Worm (Caenorhabditis elegans) whole organism, L1 larva: ENCODE data around the gene twk-39.

Experiments used
- ama-1 ChIP-seq: fragments of 150-350 bp; optimal IDR thresholded peaks from 2 replicates; lab custom pipeline; 2014
- efl-1 ChIP-seq, 4 experiments: fragments of 150-350 bp; optimal IDR thresholded peaks in 3 of 4; peaks in 1 of 4; 1 replicate in 1 of 4; 2 replicates in 3 of 4; lab custom pipeline; 2014; ENCODE audit warnings: missing biosample characterization in 2 of 4, missing genetic modification characterization in 2 of 4, missing genetic modification reagents in 2 of 4
- lin-15B ChIP-seq: fragments of 150-350 bp; sonication (generic microtip); optimal IDR thresholded peaks from 3 replicates; lab custom pipeline; 2014; ENCODE audit warnings: missing biosample characterization, missing genetic modification characterization
- nhr-28 ChIP-seq: fragments of 150-350 bp; optimal IDR thresholded peaks from 2 replicates; lab custom pipeline; 2014; ENCODE audit warnings: missing biosample characterization, missing genetic modification characterization
- skn-1 ChIP-seq: fragments of 150-350 bp; optimal IDR thresholded peaks from 2 replicates; lab custom pipeline; 2014; ENCODE audit warnings: missing biosample characterization, missing genetic modification characterization
- unc-130 ChIP-seq: fragments of 150-350 bp; optimal IDR thresholded peaks from 2 replicates; lab custom pipeline; 2017; ENCODE audit warnings: missing biosample characterization, missing genetic modification characterization, inconsistent platforms
- zag-1 ChIP-seq: fragments of 150-350 bp; optimal IDR thresholded peaks from 2 replicates; lab custom pipeline; 2014; ENCODE audit warnings: missing biosample characterization, missing genetic modification characterization

ce11 chrIII:11795448-11795847 is at the start of gene twk-39:
- TF ChIP-seq zag-1 (tag; lab: Kevin White, UChicago): no peak
- TF ChIP-seq unc-130 (tag; lab: Kevin White, UChicago): no peak
- no peak for TF ChIP-seq skn-1 (tag; lab: Kevin White, UChicago)
- TF ChIP-seq ama-1 (lab: Kevin White, UChicago): no peak
- TF ChIP-seq efl-1 (optimal IDR thresholded peaks at IDR 0.05; lab: Kevin White, UChicago): no peak
- no peak for TF ChIP-seq efl-1 (GFP tag; optimal IDR thresholded peaks at IDR 0.05 in 1 of 2; lab: Kevin White, UChicago)
- TF ChIP-seq lin-15B: no peak
- TF ChIP-seq nhr-28 (tag; lab: Kevin White, UChicago): no peak
